Worm (Caenorhabditis elegans): ENCODE measurements around the gene gly-4.

ce11 chrV:19860225-19860624 lies 34.9 kb downstream of the gly-4 start:
- no peak for TF ChIP-seq pqm-1 (tag; optimal IDR thresholded peaks at IDR 0.05)
- no peak for TF ChIP-seq nhr-237 (tag; optimal IDR thresholded peaks at IDR 0.05)
- no peak for TF ChIP-seq lin-35 (GFP tag; optimal IDR thresholded peaks at IDR 0.05)
- no peak for TF ChIP-seq nhr-28 (tag; optimal IDR thresholded peaks at IDR 0.05)
- no peak for TF ChIP-seq ama-1 (optimal IDR thresholded peaks at IDR 0.05)
- no peak for TF ChIP-seq rnt-1 (tag; optimal IDR thresholded peaks at IDR 0.05)

Measured in whole organism, L1 larva.